Fruit fly (Drosophila melanogaster) whole organism, pupa: Measurements from ENCODE around the gene CG4239.
A peak's percentile ranks its signal among the peaks of the same experiment; 100 is the strongest.

Source experiments
- CG10348 ChIP-seq: fragments of 200-800 bp; sonication (Bioruptor generic); IDR thresholded peaks from 2 replicates; pipeline ENCODE4 v1.3.6; 2022; ENCODE audit warnings: missing biosample characterization, missing genetic modification characterization
- CG12605 ChIP-seq: fragments of 200-800 bp; sonication (Bioruptor generic); IDR thresholded peaks from 2 replicates; pipeline ENCODE4 v1.3.6; 2022; ENCODE audit warnings: missing biosample characterization, missing genetic modification characterization
- CG13204 ChIP-seq: fragments of 200-800 bp; sonication (Bioruptor generic); optimal IDR thresholded peaks from 2 replicates; lab custom pipeline; 2018; ENCODE audit warnings: missing biosample characterization, mild to moderate bottlenecking, missing genetic modification characterization, moderate library complexity
- CG14655 ChIP-seq: fragments of 200-800 bp; sonication (Bioruptor generic); optimal IDR thresholded peaks from 3 replicates; lab custom pipeline; 2017; ENCODE audit warnings: mild to moderate bottlenecking, missing biosample characterization, missing genetic modification reagents, missing genetic modification characterization
- CG15710 ChIP-seq: fragments of 200-800 bp; sonication (Bioruptor generic); optimal IDR thresholded peaks from 2 replicates; lab custom pipeline; 2018; ENCODE audit warnings: missing biosample characterization, mild to moderate bottlenecking, missing genetic modification characterization, moderate library complexity
- CG17806 ChIP-seq: fragments of 200-800 bp; sonication (Bioruptor generic); optimal IDR thresholded peaks from 2 replicates; lab custom pipeline; 2018; ENCODE audit warnings: missing biosample characterization, mild to moderate bottlenecking, missing genetic modification characterization, moderate library complexity
- CG32121 ChIP-seq: fragments of 200-800 bp; sonication (Bioruptor generic); IDR thresholded peaks from 2 replicates; pipeline ENCODE4 v1.3.6; 2022; ENCODE audit warnings: missing biosample characterization, missing genetic modification characterization
- CG34367 ChIP-seq: fragments of 200-800 bp; sonication (Bioruptor generic); optimal IDR thresholded peaks from 2 replicates; lab custom pipeline; 2018; ENCODE audit warnings: missing biosample characterization, mild to moderate bottlenecking, missing genetic modification characterization
- CG4496 ChIP-seq: fragments of 200-800 bp; sonication (Bioruptor generic); IDR thresholded peaks from 3 replicates; pipeline ENCODE4 v1.3.6; 2022; ENCODE audit warnings: missing biosample characterization, missing genetic modification characterization
- CG8159 ChIP-seq: fragments of 200-800 bp; sonication (Bioruptor generic); optimal IDR thresholded peaks from 3 replicates; lab custom pipeline; 2018; ENCODE audit warnings: missing biosample characterization, mild to moderate bottlenecking, missing genetic modification characterization, moderate library complexity
- CG8301 ChIP-seq: fragments of 200-800 bp; sonication (Bioruptor generic); optimal IDR thresholded peaks from 2 replicates; lab custom pipeline; 2018; ENCODE audit warnings: missing biosample characterization, mild to moderate bottlenecking, missing genetic modification characterization
- CG9948 ChIP-seq: fragments of 200-800 bp; sonication (Bioruptor generic); optimal IDR thresholded peaks from 2 replicates; lab custom pipeline; 2018; ENCODE audit warnings: missing biosample characterization, mild to moderate bottlenecking, missing genetic modification characterization, moderate library complexity
- D1 ChIP-seq: fragments of 200-800 bp; sonication (Bioruptor generic); optimal IDR thresholded peaks from 2 replicates; lab custom pipeline; 2018; ENCODE audit warnings: missing biosample characterization, mild to moderate bottlenecking, missing genetic modification characterization, moderate library complexity
- EcR ChIP-seq: fragments of 200-800 bp; sonication (Bioruptor generic); optimal IDR thresholded peaks from 3 replicates; lab custom pipeline; 2019; ENCODE audit warnings: missing biosample characterization, missing genetic modification characterization, mild to moderate bottlenecking, moderate library complexity, missing genetic modification reagents
- Ets98B ChIP-seq: fragments of 200-800 bp; sonication (Bioruptor generic); IDR thresholded peaks from 2 replicates; pipeline ENCODE4 v1.3.6; 2022; ENCODE audit warnings: missing biosample characterization, missing genetic modification characterization
- Pif1A ChIP-seq: fragments of 200-800 bp; sonication (Bioruptor generic); optimal IDR thresholded peaks from 3 replicates; lab custom pipeline; 2016; ENCODE audit warnings: missing biosample characterization, missing genetic modification characterization
- Pif1B ChIP-seq: fragments of 200-800 bp; sonication (Bioruptor generic); optimal IDR thresholded peaks from 3 replicates; lab custom pipeline; 2016; ENCODE audit warnings: missing biosample characterization, missing genetic modification characterization
- Snoo ChIP-seq: fragments of 200-800 bp; sonication (Bioruptor generic); optimal IDR thresholded peaks from 3 replicates; lab custom pipeline; 2017; ENCODE audit warnings: missing biosample characterization, mild to moderate bottlenecking, missing genetic modification characterization, inconsistent platforms
- fd96Ca ChIP-seq: fragments of 200-800 bp; sonication (Bioruptor generic); IDR thresholded peaks from 3 replicates; pipeline ENCODE4 v1.3.6; 2022; ENCODE audit warnings: missing biosample characterization, missing genetic modification characterization
- gl ChIP-seq: fragments of 200-800 bp; sonication (Bioruptor generic); optimal IDR thresholded peaks from 2 replicates; lab custom pipeline; 2018; ENCODE audit warnings: missing biosample characterization, mild to moderate bottlenecking, missing genetic modification characterization
- rn ChIP-seq: fragments of 200-800 bp; sonication (Bioruptor generic); IDR thresholded peaks from 2 replicates; pipeline ENCODE4 v1.3.6; 2022; ENCODE audit warnings: missing biosample characterization, missing genetic modification characterization

The CG4239 gene

dm6 chrX:16405209-16405608, 20.1 kb downstream of the CG4239 start, which contains the start of gene CG4301:
TSS of gene CG4301 (plus strand) at chrX:16405509.
- TF ChIP-seq Pif1A (GFP tag; lab: Kevin White, UChicago), result no peak
- TF ChIP-seq EcR (GFP tag; lab: Kevin White, UChicago), result no peak

DNA sequence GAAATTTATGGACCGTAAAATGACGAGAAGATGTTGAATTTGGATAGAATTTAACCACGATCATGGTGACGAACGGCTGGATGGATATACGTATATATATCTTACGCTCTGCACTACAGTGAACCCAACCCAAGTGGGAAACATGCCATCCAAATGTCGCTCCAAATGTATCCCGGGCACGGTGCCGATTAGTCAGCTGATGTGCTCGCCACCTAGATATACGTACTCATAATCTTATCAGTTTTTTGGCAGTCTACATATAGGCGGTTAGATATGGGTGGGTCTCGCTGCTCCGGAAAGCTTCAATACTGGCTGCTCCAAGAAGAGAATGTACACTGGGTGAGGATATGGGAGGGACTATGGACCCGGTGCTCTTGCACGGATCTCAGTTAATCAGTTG, 21.0 kb downstream of the CG4239 start:
- TF ChIP-seq CG13204 (GFP tag; lab: Kevin White, UChicago) (no peak), CG32121 (GFP tag; lab: Robert Waterston, UW) (no peak)
- TF ChIP-seq, all 21 proteins: peak for 0

dm6 chrX:16414451-16415368, 29.6 kb downstream of the CG4239 start, which contains the start of gene Traf-like:
TSS of gene Traf-like (plus strand) at chrX:16415046.
- TF ChIP-seq CG32121 (GFP tag; lab: Robert Waterston, UW), result no peak
- no peak for TF ChIP-seq CG10348 (GFP tag; lab: Robert Waterston, UW)
- TF ChIP-seq Pif1B (GFP tag; lab: Kevin White, UChicago), result peak; percentile 5
- TF ChIP-seq CG15710 (tag; lab: Kevin White, UChicago), result no peak
- peak; percentile 5 for TF ChIP-seq EcR (GFP tag; lab: Kevin White, UChicago)
- TF ChIP-seq CG9948, result no peak

DNA sequence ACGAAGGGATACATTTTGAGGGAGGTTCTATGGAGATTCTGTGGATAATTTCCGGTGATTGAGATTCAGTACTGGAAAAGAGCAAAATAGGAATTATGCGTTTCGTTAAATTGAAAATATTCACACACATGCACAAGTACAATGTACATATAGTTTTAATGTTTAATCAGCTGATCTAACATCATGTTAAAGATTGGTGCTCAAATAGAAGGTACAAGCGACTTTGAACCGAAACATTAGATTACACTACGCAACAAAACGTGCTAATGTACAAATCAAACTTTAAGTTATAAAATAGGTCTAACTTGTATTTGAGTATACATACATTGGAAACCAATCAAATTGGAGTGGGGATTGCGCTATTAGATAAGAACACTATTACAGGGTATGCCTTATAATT, 35.0 kb downstream of the CG4239 start:
- TF ChIP-seq CG13204 (GFP tag; lab: Kevin White, UChicago), result no peak
- TF ChIP-seq CG17806 (tag; lab: Kevin White, UChicago), result no peak

DNA sequence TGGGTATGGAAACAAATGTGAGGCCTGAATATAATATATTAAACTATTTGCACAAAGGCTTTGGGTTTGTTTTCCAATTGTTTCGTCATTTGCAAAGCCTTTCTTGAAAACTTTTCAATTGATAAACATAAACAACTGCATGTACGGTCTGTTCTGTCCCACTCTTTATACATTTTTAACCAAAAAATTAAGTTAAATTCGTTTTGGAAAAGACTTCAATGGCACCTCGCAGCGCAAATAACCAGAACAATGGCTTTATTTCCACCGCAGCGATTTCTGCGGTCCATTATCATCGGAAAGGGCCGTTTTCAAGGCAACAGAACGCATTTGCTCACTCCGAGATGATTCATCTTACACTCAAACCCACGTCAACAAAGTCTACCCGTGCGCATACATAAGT, 35.8 kb downstream of the CG4239 start:
- TF ChIP-seq CG10348 (GFP tag; lab: Robert Waterston, UW) (no peak), D1 (tag; lab: Kevin White, UChicago) (no peak), EcR (GFP tag; lab: Kevin White, UChicago) (peak; percentile 56), CG12605 (no peak), CG15710 (tag; lab: Kevin White, UChicago) (no peak)

DNA sequence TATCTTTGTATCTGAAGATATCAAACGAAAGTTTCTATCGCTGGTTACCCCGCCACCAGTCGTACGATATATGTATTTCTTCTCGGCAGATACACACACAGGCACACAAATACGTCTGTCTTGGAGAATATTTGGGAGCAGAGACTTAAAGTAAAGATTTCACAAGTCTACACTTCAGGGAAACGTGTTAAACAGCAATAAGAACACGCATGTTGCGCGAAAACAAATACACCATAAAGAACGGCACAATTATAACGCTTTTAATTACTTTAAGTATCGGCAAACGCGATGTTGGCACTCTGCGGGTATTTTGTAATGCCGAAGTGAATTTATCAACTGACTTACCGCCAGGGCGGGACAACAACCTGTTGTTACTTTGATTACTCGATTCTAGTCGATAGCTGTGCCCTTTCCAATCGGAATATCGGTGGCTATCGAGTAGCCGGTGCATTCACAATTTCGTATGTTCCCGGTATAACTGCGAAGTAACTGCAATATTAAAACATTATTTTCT, 36.9 kb downstream of the CG4239 start, which contains the start of gene AnxB11:
AnxB11 (minus strand) TSS at position 367 of the 514 bp plus-strand sequence.
- no peak for TF ChIP-seq gl (tag; lab: Kevin White, UChicago)
- TF ChIP-seq CG12605, result 0 out of 2 replicates have a peak, but pooled peaks have one; percentile 3

DNA sequence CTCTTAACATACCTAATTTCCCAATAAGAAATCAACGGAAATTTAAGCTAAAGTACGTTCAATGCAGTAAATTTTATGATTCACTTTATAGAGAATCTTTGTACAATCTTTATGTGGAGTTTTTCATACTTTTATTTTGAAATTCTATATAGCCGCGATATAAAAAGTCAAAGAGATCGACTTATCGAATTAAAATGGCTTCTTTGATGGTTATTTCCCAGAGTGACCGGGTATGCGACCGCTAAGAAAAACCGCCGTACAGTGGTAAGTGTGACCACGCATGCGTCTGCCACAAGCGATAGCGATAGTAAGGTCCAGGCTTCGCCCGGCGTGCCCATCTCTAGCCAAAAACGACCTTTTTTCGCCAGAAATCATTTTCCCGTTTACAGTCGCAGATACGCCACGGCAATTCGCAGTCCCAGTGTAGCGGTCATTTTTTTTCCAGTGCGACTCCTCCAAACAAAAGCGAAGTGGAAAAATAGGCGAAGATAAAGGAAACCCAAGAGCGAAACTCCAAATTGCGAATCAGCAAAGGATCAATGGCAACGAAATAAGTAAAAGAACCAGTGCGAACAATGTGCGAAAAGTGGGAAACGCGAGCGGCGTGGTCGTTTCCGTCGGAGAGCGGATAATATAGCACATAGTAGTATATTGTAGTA, 37.5 kb downstream of the CG4239 start, which contains the start of gene hang:
hang (plus strand) TSS at position 366 of the 659 bp plus-strand sequence.
- no peak for TF ChIP-seq CG8301 (tag; lab: Kevin White, UChicago)
- TF ChIP-seq CG4496, result peak; percentile 70
- peak; percentile 8 for TF ChIP-seq CG8159 (tag; lab: Kevin White, UChicago)
- TF ChIP-seq D1 (tag; lab: Kevin White, UChicago), result no peak
- TF ChIP-seq Pif1A (GFP tag; lab: Kevin White, UChicago), result peak; percentile 26
- 0 out of 3 replicates have a peak, but pooled peaks have one; percentile 35 for TF ChIP-seq fd96Ca (GFP tag; lab: Robert Waterston, UW)
- TF ChIP-seq CG15710 (tag; lab: Kevin White, UChicago), result no peak
- TF ChIP-seq CG9948, result no peak
- no peak for TF ChIP-seq CG34367 (tag; lab: Kevin White, UChicago)
- no peak for TF ChIP-seq CG13204 (GFP tag; lab: Kevin White, UChicago)
- TF ChIP-seq Ets98B (GFP tag; lab: Robert Waterston, UW), result peak; percentile 4; the same call in 1 of the 2 replicates
- TF ChIP-seq CG10348 (GFP tag; lab: Robert Waterston, UW), result no peak
- TF ChIP-seq EcR (GFP tag; lab: Kevin White, UChicago), result peak; percentile 17
- peak; percentile 2 for TF ChIP-seq Snoo (tag; lab: Kevin White, UChicago)
- TF ChIP-seq Pif1B (GFP tag; lab: Kevin White, UChicago), result peak; percentile 23
- TF ChIP-seq, all 21 proteins: peak for 8

dm6 chrX:16423125-16423509, 38.0 kb downstream of the CG4239 start:
- TF ChIP-seq rn, result no peak
- TF ChIP-seq EcR (GFP tag; lab: Kevin White, UChicago), result no peak
- no peak for TF ChIP-seq CG8159 (tag; lab: Kevin White, UChicago)
- no peak for TF ChIP-seq CG10348 (GFP tag; lab: Robert Waterston, UW)
- no peak for TF ChIP-seq Pif1B (GFP tag; lab: Kevin White, UChicago)
- no peak for TF ChIP-seq CG14655
- TF ChIP-seq CG4496, result peak; percentile 69
- TF ChIP-seq gl (tag; lab: Kevin White, UChicago), result no peak
- TF ChIP-seq CG17806 (tag; lab: Kevin White, UChicago), result no peak
- TF ChIP-seq Ets98B (GFP tag; lab: Robert Waterston, UW), result peak; percentile 79; the same call in 1 of the 2 replicates
- no peak for TF ChIP-seq CG8301 (tag; lab: Kevin White, UChicago)
- no peak for TF ChIP-seq CG34367 (tag; lab: Kevin White, UChicago)
- TF ChIP-seq Snoo (tag; lab: Kevin White, UChicago), result no peak
- TF ChIP-seq CG13204 (GFP tag; lab: Kevin White, UChicago), result peak; percentile 63
- no peak for TF ChIP-seq CG9948
- TF ChIP-seq fd96Ca (GFP tag; lab: Robert Waterston, UW), result peak; percentile 81
- TF ChIP-seq CG15710 (tag; lab: Kevin White, UChicago), result no peak
- TF ChIP-seq CG12605, result peak; percentile 19; the same call in 1 of the 2 replicates
- no peak for TF ChIP-seq D1 (tag; lab: Kevin White, UChicago)
- TF ChIP-seq Pif1A (GFP tag; lab: Kevin White, UChicago), result no peak
- TF ChIP-seq CG32121 (GFP tag; lab: Robert Waterston, UW), result peak; percentile 79
